Worm (Caenorhabditis elegans): Measurements from ENCODE around the gene abcf-2.

DNA sequence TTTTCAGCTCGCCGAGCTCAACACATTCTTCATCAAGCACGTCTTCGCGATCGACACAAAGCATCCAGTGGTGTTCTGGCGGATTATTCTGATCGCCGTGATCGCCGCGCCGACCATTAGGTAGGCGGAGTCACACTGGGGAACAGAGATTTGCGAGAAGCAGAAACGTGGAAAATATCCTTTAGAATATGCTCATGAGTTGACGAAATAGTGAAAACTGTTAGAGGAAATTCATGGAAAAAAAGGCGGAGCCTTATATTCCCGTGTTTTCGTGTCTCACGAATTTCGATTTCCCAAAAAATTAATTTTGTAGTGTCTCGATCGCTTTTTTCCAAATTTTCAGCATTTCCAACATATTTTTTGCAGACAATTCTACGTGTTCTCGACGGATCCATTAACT, 12.4 kb upstream of the abcf-2 start:
- no peak for TF ChIP-seq mdl-1 (tag; optimal IDR thresholded peaks at IDR 0.05)
- no peak for TF ChIP-seq elt-1 (tag; optimal IDR thresholded peaks at IDR 0.05)
- TF ChIP-seq lin-11 (tag; optimal IDR thresholded peaks at IDR 0.05), result no peak
- TF ChIP-seq C34F6.9 (tag; optimal IDR thresholded peaks at IDR 0.05), result no peak
- no peak for TF ChIP-seq nhr-23 (tag; optimal IDR thresholded peaks at IDR 0.05)
- TF ChIP-seq elt-3 (tag; optimal IDR thresholded peaks at IDR 0.05), result no peak
